Worm (Caenorhabditis elegans) whole organism, L3 larva: ENCODE data around the gene T01G5.8.
"Not testable (repeated sequence)": the region's sequence is repeated elsewhere in the genome, so short reads cannot be mapped to it uniquely, and the experiment has no call there.

Source experiments
- R02D3.7 ChIP-seq: fragments of 150-350 bp; optimal IDR thresholded peaks from 2 replicates; lab custom pipeline; 2014; ENCODE audit warnings: missing biosample characterization, missing genetic modification characterization
- ZK546.5 ChIP-seq: sonication (generic microtip); optimal IDR thresholded peaks from 2 replicates; lab custom pipeline; 2017; ENCODE audit warnings: missing biosample characterization, missing genetic modification characterization
- ama-1 ChIP-seq: fragments of 150-350 bp; optimal IDR thresholded peaks from 2 replicates; lab custom pipeline; 2018
- ceh-16 ChIP-seq: sonication (generic microtip); optimal IDR thresholded peaks from 2 replicates; lab custom pipeline; 2017; ENCODE audit warnings: missing biosample characterization, missing genetic modification characterization
- ceh-28 ChIP-seq: fragments of 150-350 bp; optimal IDR thresholded peaks from 2 replicates; lab custom pipeline; 2014; ENCODE audit warnings: missing biosample characterization, missing genetic modification reagents, missing genetic modification characterization
- ceh-82 ChIP-seq: fragments of 150-350 bp; optimal IDR thresholded peaks from 2 replicates; lab custom pipeline; 2014; ENCODE audit warnings: missing biosample characterization, missing genetic modification characterization
- daf-12 ChIP-seq: fragments of 150-350 bp; optimal IDR thresholded peaks from 2 replicates; lab custom pipeline; 2014; ENCODE audit warnings: missing biosample characterization, missing genetic modification reagents, missing genetic modification characterization
- egl-27 ChIP-seq: sonication (generic microtip); optimal IDR thresholded peaks from 4 replicates; lab custom pipeline; 2017; ENCODE audit warnings: missing biosample characterization, missing genetic modification reagents, missing genetic modification characterization
- egl-5 ChIP-seq: fragments of 150-350 bp; optimal IDR thresholded peaks from 2 replicates; lab custom pipeline; 2017; ENCODE audit warnings: missing biosample characterization, missing genetic modification reagents, missing genetic modification characterization, inconsistent platforms
- elt-1 ChIP-seq: fragments of 150-350 bp; optimal IDR thresholded peaks from 2 replicates; lab custom pipeline; 2014; ENCODE audit warnings: missing biosample characterization, missing genetic modification characterization
- elt-2 ChIP-seq: sonication (generic microtip); optimal IDR thresholded peaks from 2 replicates; lab custom pipeline; 2016; ENCODE audit warnings: missing genetic modification reagents, mild to moderate bottlenecking, missing genetic modification characterization, missing compliant biosample characterization
- elt-3 ChIP-seq, 3 experiments: fragments of 150-350 bp in 1 of 3; sonication (generic microtip) in 2 of 3; optimal IDR thresholded peaks; 2 replicates in 2 of 3; 4 replicates in 1 of 3; lab custom pipeline; 2014 to 2017; ENCODE audit warnings: missing biosample characterization in 3 of 3, missing genetic modification characterization in 3 of 3
- eor-1 ChIP-seq, 2 experiments: fragments of 150-350 bp; optimal IDR thresholded peaks; 2 replicates each; lab custom pipeline; 2014 to 2018; ENCODE audit warnings: missing biosample characterization in 2 of 2, missing genetic modification characterization in 2 of 2
- fkh-10 ChIP-seq: sonication (generic microtip); optimal IDR thresholded peaks from 2 replicates; lab custom pipeline; 2017; ENCODE audit warnings: missing biosample characterization, missing genetic modification reagents, missing genetic modification characterization
- fos-1 ChIP-seq: fragments of 150-350 bp; optimal IDR thresholded peaks from 2 replicates; lab custom pipeline; 2014; ENCODE audit warnings: missing biosample characterization, missing genetic modification characterization
- hmg-11 ChIP-seq: sonication (generic microtip); optimal IDR thresholded peaks from 2 replicates; lab custom pipeline; 2016; ENCODE audit warnings: missing genetic modification characterization, missing compliant biosample characterization
- jun-1 ChIP-seq: fragments of 150-350 bp; optimal IDR thresholded peaks from 2 replicates; lab custom pipeline; 2014; ENCODE audit warnings: missing biosample characterization, missing genetic modification reagents, missing genetic modification characterization
- lin-15B ChIP-seq: fragments of 150-350 bp; optimal IDR thresholded peaks from 2 replicates; lab custom pipeline; 2014; ENCODE audit warnings: missing biosample characterization, missing genetic modification characterization
- lin-39 ChIP-seq: fragments of 150-350 bp; optimal IDR thresholded peaks from 2 replicates; lab custom pipeline; 2018; ENCODE audit warnings: missing biosample characterization, missing genetic modification reagents, missing genetic modification characterization
- lsy-12 ChIP-seq: sonication (generic microtip); optimal IDR thresholded peaks from 2 replicates; lab custom pipeline; 2016; ENCODE audit warnings: mild to moderate bottlenecking, missing genetic modification characterization, missing compliant biosample characterization
- mdl-1 ChIP-seq: fragments of 150-350 bp; optimal IDR thresholded peaks from 2 replicates; lab custom pipeline; 2014; ENCODE audit warnings: missing biosample characterization, missing genetic modification characterization
- mml-1 ChIP-seq: fragments of 150-350 bp; sonication (generic microtip); optimal IDR thresholded peaks from 3 replicates; lab custom pipeline; 2014; ENCODE audit warnings: missing biosample characterization, missing genetic modification characterization
- nfya-1 ChIP-seq: sonication (generic microtip); optimal IDR thresholded peaks from 2 replicates; lab custom pipeline; 2017; ENCODE audit warnings: missing genetic modification characterization, mild to moderate bottlenecking, missing compliant biosample characterization, antibody characterized with exemption, moderate library complexity; ENCODE audit not compliant: insufficient read depth
- nhr-11 ChIP-seq: fragments of 150-350 bp; optimal IDR thresholded peaks from 2 replicates; lab custom pipeline; 2014; ENCODE audit warnings: missing biosample characterization, missing genetic modification characterization
- nhr-12 ChIP-seq: fragments of 150-350 bp; optimal IDR thresholded peaks from 2 replicates; lab custom pipeline; 2014; ENCODE audit warnings: missing biosample characterization, missing genetic modification characterization
- nhr-23 ChIP-seq: fragments of 150-350 bp; optimal IDR thresholded peaks from 2 replicates; lab custom pipeline; 2014; ENCODE audit warnings: missing biosample characterization, missing genetic modification reagents, missing genetic modification characterization
- nhr-237 ChIP-seq: fragments of 150-350 bp; optimal IDR thresholded peaks from 2 replicates; lab custom pipeline; 2014; ENCODE audit warnings: missing biosample characterization, missing genetic modification characterization
- nhr-25 ChIP-seq: sonication (generic microtip); optimal IDR thresholded peaks from 2 replicates; lab custom pipeline; 2017; ENCODE audit warnings: missing biosample characterization, missing genetic modification characterization
- nhr-28 ChIP-seq: fragments of 150-350 bp; optimal IDR thresholded peaks from 2 replicates; lab custom pipeline; 2014; ENCODE audit warnings: missing biosample characterization, missing genetic modification characterization
- nhr-43 ChIP-seq: sonication (generic microtip); optimal IDR thresholded peaks from 2 replicates; lab custom pipeline; 2016; ENCODE audit warnings: mild to moderate bottlenecking, missing genetic modification characterization, missing compliant biosample characterization; ENCODE audit not compliant: poor library complexity, severe bottlenecking
- nhr-76 ChIP-seq: fragments of 150-350 bp; sonication (generic microtip); optimal IDR thresholded peaks from 5 replicates; lab custom pipeline; 2014; ENCODE audit warnings: missing biosample characterization, missing genetic modification characterization
- pha-4 ChIP-seq: fragments of 150-350 bp; optimal IDR thresholded peaks from 2 replicates; lab custom pipeline; 2014; ENCODE audit warnings: missing biosample characterization, missing genetic modification reagents, missing genetic modification characterization
- pqm-1 ChIP-seq: fragments of 150-350 bp; optimal IDR thresholded peaks from 2 replicates; lab custom pipeline; 2017; ENCODE audit warnings: missing biosample characterization, missing genetic modification characterization, inconsistent platforms
- sea-2 ChIP-seq: fragments of 150-350 bp; sonication (generic microtip); optimal IDR thresholded peaks from 4 replicates; lab custom pipeline; 2014; ENCODE audit warnings: missing biosample characterization, missing genetic modification reagents, missing genetic modification characterization
- skn-1 ChIP-seq: fragments of 150-350 bp; optimal IDR thresholded peaks from 2 replicates; lab custom pipeline; 2014; ENCODE audit warnings: missing biosample characterization, missing genetic modification characterization
- snpc-4 ChIP-seq: fragments of 150-350 bp; optimal IDR thresholded peaks from 2 replicates; lab custom pipeline; 2014; ENCODE audit warnings: missing biosample characterization, missing genetic modification characterization
- tbx-2 ChIP-seq: sonication (generic microtip); optimal IDR thresholded peaks from 2 replicates; lab custom pipeline; 2016; ENCODE audit warnings: mild to moderate bottlenecking, missing genetic modification characterization, missing compliant biosample characterization
- unc-62 ChIP-seq: fragments of 150-350 bp; sonication (generic microtip); optimal IDR thresholded peaks from 4 replicates; lab custom pipeline; 2014; ENCODE audit warnings: missing biosample characterization, missing genetic modification reagents, missing genetic modification characterization
- zag-1 ChIP-seq: fragments of 150-350 bp; optimal IDR thresholded peaks from 2 replicates; lab custom pipeline; 2014; ENCODE audit warnings: missing biosample characterization, missing genetic modification characterization
- ztf-11 ChIP-seq: fragments of 150-350 bp; optimal IDR thresholded peaks from 2 replicates; lab custom pipeline; 2014; ENCODE audit warnings: missing biosample characterization, missing genetic modification characterization

T01G5.8 gene

ce11 chrV:15115968-15116367 is at the start of gene T01G5.8:
T01G5.8 (plus strand) TSS chrV:15116268.
- TF ChIP-seq mml-1; daf-12 (tag; lab: Kevin White, UChicago); egl-27 (tag; lab: Kevin White, UChicago): not testable (repeated sequence)

- no peak for TF ChIP-seq ama-1 (lab: Kevin White, UChicago)
- TF ChIP-seq R02D3.7: no peak
- no peak for TF ChIP-seq mml-1
- no peak for TF ChIP-seq mdl-1 (tag; lab: Kevin White, UChicago)
- TF ChIP-seq jun-1: no peak
- TF ChIP-seq ZK546.5 (tag; lab: Kevin White, UChicago): no peak
- no peak for TF ChIP-seq lsy-12
- no peak for TF ChIP-seq pha-4
- no peak for TF ChIP-seq egl-27 (tag; lab: Kevin White, UChicago)
- no peak for TF ChIP-seq skn-1 (tag; lab: Kevin White, UChicago)
- TF ChIP-seq zag-1 (tag; lab: Kevin White, UChicago): no peak
- TF ChIP-seq elt-3 (tag; optimal IDR thresholded peaks at IDR 0.05; lab: Kevin White, UChicago): no peak
- TF ChIP-seq nhr-12 (tag; lab: Kevin White, UChicago): no peak
- no peak for TF ChIP-seq fos-1 (tag; lab: Kevin White, UChicago)
- no peak for TF ChIP-seq nhr-76 (tag; lab: Kevin White, UChicago)
Measured at ce11 chrV:15067165-15067564, 48.9 kb upstream of the T01G5.8 start, which contains the start of gene C25D7.10. C25D7.10 (plus strand) TSS chrV:15067465.

ce11 chrV:15068378-15068777 is 47.7 kb upstream of the T01G5.8 start, which contains the start of gene dnj-3:
dnj-3 (plus strand) TSS chrV:15068678.
- no peak for TF ChIP-seq ceh-16 (tag; lab: Kevin White, UChicago)
- TF ChIP-seq pqm-1 (tag; lab: Kevin White, UChicago): no peak
- no peak for TF ChIP-seq ztf-11 (tag; lab: Kevin White, UChicago)
- TF ChIP-seq mml-1: no peak
- no peak for TF ChIP-seq mdl-1 (tag; lab: Kevin White, UChicago)
- no peak for TF ChIP-seq ceh-82 (tag; lab: Kevin White, UChicago)
- no peak for TF ChIP-seq fkh-10 (GFP tag; lab: Kevin White, UChicago)
- no peak for TF ChIP-seq lsy-12
- TF ChIP-seq unc-62: no peak
- no peak for TF ChIP-seq ceh-28
- no peak for TF ChIP-seq nhr-28 (tag; lab: Kevin White, UChicago)
- TF ChIP-seq pha-4: no peak
- TF ChIP-seq hmg-11 (tag; lab: Kevin White, UChicago): no peak

ce11 chrV:15069435-15069985 is 46.6 kb upstream of the T01G5.8 start:
- TF ChIP-seq fkh-10 (GFP tag; lab: Kevin White, UChicago) (peak; percentile 52), nhr-12 (tag; lab: Kevin White, UChicago) (no peak)

ce11 chrV:15071015-15071810 is 44.9 kb upstream of the T01G5.8 start, which contains the start of gene unc-76:
unc-76 (plus strand) TSS chrV:15071760.
- TF ChIP-seq nhr-25 (tag; lab: Kevin White, UChicago): no peak
- TF ChIP-seq elt-2 (tag; lab: Kevin White, UChicago): peak; percentile 0
- peak; percentile 89 for TF ChIP-seq pha-4
- TF ChIP-seq R02D3.7: peak; percentile 58
- no peak for TF ChIP-seq nhr-237 (tag; lab: Kevin White, UChicago)
- TF ChIP-seq egl-5: peak; percentile 62
- TF ChIP-seq tbx-2 (tag; lab: Kevin White, UChicago): peak; percentile 74
- no peak for TF ChIP-seq fos-1 (tag; lab: Kevin White, UChicago)
- TF ChIP-seq lin-39 (tag; lab: Kevin White, UChicago): peak; percentile 96
- TF ChIP-seq eor-1 (tag; optimal IDR thresholded peaks at IDR 0.05; lab: Kevin White, UChicago): no peak
- no peak for TF ChIP-seq daf-12 (tag; lab: Kevin White, UChicago)
- TF ChIP-seq lsy-12: peak; percentile 54
- TF ChIP-seq nhr-11 (tag; lab: Kevin White, UChicago): peak; percentile 56
- peak; percentile 89 for TF ChIP-seq hmg-11 (tag; lab: Kevin White, UChicago)
- peak; percentile 59 for TF ChIP-seq ceh-28
- TF ChIP-seq elt-1 (tag; lab: Kevin White, UChicago): no peak
- TF ChIP-seq snpc-4 (tag; lab: Kevin White, UChicago): peak; percentile 61
- peak; percentile 81 for TF ChIP-seq unc-62
- TF ChIP-seq sea-2: peak; percentile 2
- no peak for TF ChIP-seq nhr-76 (tag; lab: Kevin White, UChicago)
- peak; percentile 73 for TF ChIP-seq zag-1 (tag; lab: Kevin White, UChicago)
- TF ChIP-seq lin-15B (tag; lab: Kevin White, UChicago): peak; percentile 62
- peak; percentile 8 for TF ChIP-seq ama-1 (lab: Kevin White, UChicago)
- TF ChIP-seq nhr-23 (tag; lab: Kevin White, UChicago): peak; percentile 5
- TF ChIP-seq nhr-43: peak; percentile 42
- TF ChIP-seq elt-3 (tag; optimal IDR thresholded peaks at IDR 0.05; lab: Kevin White, UChicago): no peak
- no peak for TF ChIP-seq ceh-82 (tag; lab: Kevin White, UChicago)
- TF ChIP-seq fkh-10 (GFP tag; lab: Kevin White, UChicago): peak; percentile 54
- peak; percentile 81 for TF ChIP-seq nfya-1
- TF ChIP-seq egl-27 (tag; lab: Kevin White, UChicago): peak; percentile 68
